Fruit fly (Drosophila melanogaster) whole organism, embryonic: ENCODE data around the gene CG15221.

Experiments used
- BEAF-32 ChIP-seq: fragments of 200-800 bp; sonication (Bioruptor generic); optimal IDR thresholded peaks from 3 replicates; lab custom pipeline; 2017; ENCODE audit warnings: missing biosample characterization, missing genetic modification characterization, mild to moderate bottlenecking, moderate library complexity, missing genetic modification reagents
- CG11696 ChIP-seq: fragments of 200-800 bp; sonication (Bioruptor generic); IDR thresholded peaks from 2 replicates; pipeline ENCODE4 v1.3.6; 2022; ENCODE audit warnings: missing biosample characterization, missing genetic modification characterization
- CG11723 ChIP-seq: fragments of 200-800 bp; sonication (Bioruptor generic); optimal IDR thresholded peaks from 2 replicates; lab custom pipeline; 2017; ENCODE audit warnings: missing biosample characterization, mild to moderate bottlenecking, missing genetic modification characterization
- CG13424 ChIP-seq: fragments of 200-800 bp; sonication (Bioruptor generic); optimal IDR thresholded peaks from 2 replicates; lab custom pipeline; 2019; ENCODE audit warnings: missing biosample characterization, mild to moderate bottlenecking, missing genetic modification characterization, moderate library complexity
- CG15011 ChIP-seq: fragments of 200-800 bp; sonication (Bioruptor generic); optimal IDR thresholded peaks from 3 replicates; lab custom pipeline; 2018; ENCODE audit warnings: missing biosample characterization, mild to moderate bottlenecking, missing genetic modification characterization
- CG17612 ChIP-seq: fragments of 200-800 bp; sonication (Bioruptor generic); IDR thresholded peaks from 2 replicates; pipeline ENCODE4 v1.3.6; 2022; ENCODE audit warnings: missing biosample characterization, missing genetic modification characterization
- CG31441 ChIP-seq: fragments of 200-800 bp; sonication (Bioruptor generic); IDR thresholded peaks from 2 replicates; pipeline ENCODE4 v1.3.6; 2022; ENCODE audit warnings: missing biosample characterization, missing genetic modification characterization
- CG4328 ChIP-seq: fragments of 200-800 bp; sonication (Bioruptor generic); optimal IDR thresholded peaks from 3 replicates; lab custom pipeline; 2017; ENCODE audit warnings: missing biosample characterization, missing genetic modification reagents, missing genetic modification characterization
- CG4424 ChIP-seq: fragments of 200-800 bp; sonication (Bioruptor generic); optimal IDR thresholded peaks from 3 replicates; lab custom pipeline; 2016; ENCODE audit warnings: missing biosample characterization, missing genetic modification characterization
- CG7271 ChIP-seq: fragments of 200-800 bp; sonication (Bioruptor generic); optimal IDR thresholded peaks from 2 replicates; lab custom pipeline; 2018; ENCODE audit warnings: missing biosample characterization, mild to moderate bottlenecking, missing genetic modification characterization, moderate library complexity
- CG8388 ChIP-seq: fragments of 200-800 bp; sonication (Bioruptor generic); optimal IDR thresholded peaks from 2 replicates; lab custom pipeline; 2019; ENCODE audit warnings: missing biosample characterization, mild to moderate bottlenecking, missing genetic modification characterization, moderate library complexity
- CG8765 ChIP-seq: fragments of 200-800 bp; sonication (Bioruptor generic); IDR thresholded peaks from 2 replicates; pipeline ENCODE4 v1.3.6; 2022; ENCODE audit warnings: missing biosample characterization, missing genetic modification characterization
- CkIIα-i1 ChIP-seq: fragments of 200-800 bp; sonication (Bioruptor generic); IDR thresholded peaks from 2 replicates; pipeline ENCODE4 v1.3.6; 2022; ENCODE audit warnings: missing biosample characterization, missing genetic modification characterization
- E2f1 ChIP-seq: fragments of 200-800 bp; sonication (Bioruptor generic); IDR thresholded peaks from 2 replicates; pipeline ENCODE4 v1.3.6; 2022; ENCODE audit warnings: missing biosample characterization, missing genetic modification characterization
- E2f2 ChIP-seq: fragments of 200-800 bp; sonication (Bioruptor generic); IDR thresholded peaks from 2 replicates; pipeline ENCODE4 v1.3.6; 2022; ENCODE audit warnings: missing biosample characterization, missing genetic modification characterization
- Hmx ChIP-seq: fragments of 200-800 bp; sonication (Bioruptor generic); optimal IDR thresholded peaks from 2 replicates; lab custom pipeline; 2016; ENCODE audit warnings: missing biosample characterization, missing genetic modification characterization
- Hr78 ChIP-seq, 2 experiments: fragments of 200-800 bp in 1 of 2; fragments of >200 bp in 1 of 2; sonication (Bioruptor generic) in 1 of 2; optimal IDR thresholded peaks; 2 replicates each; lab custom pipeline; 2017 to 2019; ENCODE audit warnings: missing biosample characterization in 2 of 2, missing genetic modification characterization in 2 of 2, mild to moderate bottlenecking in 1 of 2, moderate library complexity in 1 of 2
- Mad ChIP-seq: fragments of 200-800 bp; sonication (Bioruptor generic); optimal IDR thresholded peaks from 2 replicates; lab custom pipeline; 2016; ENCODE audit warnings: missing biosample characterization, missing genetic modification characterization
- Mrtf ChIP-seq: fragments of 200-800 bp; sonication (Bioruptor generic); IDR thresholded peaks from 3 replicates; pipeline ENCODE4 v1.3.6; 2022; ENCODE audit warnings: missing biosample characterization, missing genetic modification characterization
- Myb ChIP-seq: fragments of 200-800 bp; sonication (Bioruptor generic); optimal IDR thresholded peaks from 2 replicates; lab custom pipeline; 2016; ENCODE audit warnings: missing biosample characterization, missing genetic modification characterization
- Oaz ChIP-seq: fragments of 200-800 bp; sonication (Bioruptor generic); IDR thresholded peaks from 2 replicates; pipeline ENCODE4 v1.3.6; 2022; ENCODE audit warnings: missing biosample characterization, missing genetic modification characterization
- Scr ChIP-seq: fragments of 200-800 bp; sonication (Bioruptor generic); IDR thresholded peaks from 2 replicates; pipeline ENCODE4 v1.3.6; 2022; ENCODE audit warnings: missing biosample characterization, missing genetic modification characterization; ENCODE audit not compliant: partially characterized antibody
- Six4 ChIP-seq: fragments of 200-800 bp; sonication (Bioruptor generic); optimal IDR thresholded peaks from 2 replicates; lab custom pipeline; 2016; ENCODE audit warnings: missing biosample characterization, missing genetic modification characterization
- Usf ChIP-seq: fragments of 200-800 bp; sonication (Bioruptor generic); optimal IDR thresholded peaks from 2 replicates; lab custom pipeline; 2017; ENCODE audit warnings: missing genotype, missing biosample characterization, missing genetic modification characterization
- Vsx1 ChIP-seq: fragments of 200-800 bp; sonication (Bioruptor generic); optimal IDR thresholded peaks from 2 replicates; lab custom pipeline; 2017; ENCODE audit warnings: missing biosample characterization, mild to moderate bottlenecking, missing genetic modification characterization, missing genetic modification reagents
- al ChIP-seq: fragments of 200-800 bp; sonication (Bioruptor generic); IDR thresholded peaks from 2 replicates; pipeline ENCODE4 v1.3.6; 2022; ENCODE audit warnings: missing biosample characterization, missing genetic modification characterization
- ase ChIP-seq: fragments of 200-800 bp; sonication (Bioruptor generic); IDR thresholded peaks from 3 replicates; pipeline ENCODE4 v1.3.6; 2022; ENCODE audit warnings: missing biosample characterization, missing genetic modification characterization
- caup ChIP-seq: fragments of 200-800 bp; sonication (Bioruptor generic); optimal IDR thresholded peaks from 3 replicates; lab custom pipeline; 2017; ENCODE audit warnings: missing biosample characterization, mild to moderate bottlenecking, missing genetic modification characterization, moderate library complexity; ENCODE audit not compliant: severe bottlenecking
- chinmo ChIP-seq: fragments of 200-800 bp; sonication (Bioruptor generic); IDR thresholded peaks from 4 replicates; pipeline ENCODE4 v1.3.6; 2022; ENCODE audit warnings: missing biosample characterization, missing genetic modification characterization; ENCODE audit not compliant: partially characterized antibody
- ci ChIP-seq: fragments of 200-800 bp; sonication (Bioruptor generic); IDR thresholded peaks from 3 replicates; pipeline ENCODE4 v1.3.6; 2022; ENCODE audit warnings: missing biosample characterization, missing genetic modification characterization
- croc ChIP-seq: fragments of 200-800 bp; sonication (Bioruptor generic); conservative IDR thresholded peaks from 3 replicates; pipeline ENCODE4 v1.3.6; 2022; ENCODE audit warnings: missing biosample characterization, missing genetic modification characterization
- eve ChIP-seq, 2 experiments: fragments of >200 bp; optimal IDR thresholded peaks; 2 replicates each; lab custom pipeline; 2017; ENCODE audit warnings: missing biosample characterization in 2 of 2, missing genetic modification characterization in 2 of 2
- exex ChIP-seq: fragments of 200-800 bp; sonication (Bioruptor generic); optimal IDR thresholded peaks from 4 replicates; lab custom pipeline; 2018; ENCODE audit warnings: missing biosample characterization, mild to moderate bottlenecking, missing genetic modification characterization, moderate library complexity
- fd102C ChIP-seq: fragments of 200-800 bp; sonication (Bioruptor generic); optimal IDR thresholded peaks from 2 replicates; lab custom pipeline; 2018; ENCODE audit warnings: missing biosample characterization, mild to moderate bottlenecking, missing genetic modification characterization, moderate library complexity
- gcm2 ChIP-seq: fragments of 200-800 bp; sonication (Bioruptor generic); optimal IDR thresholded peaks from 2 replicates; lab custom pipeline; 2016; ENCODE audit warnings: missing biosample characterization, missing genetic modification characterization
- grau ChIP-seq: fragments of 200-800 bp; optimal IDR thresholded peaks from 3 replicates; lab custom pipeline; 2019; ENCODE audit warnings: missing biosample characterization, mild to moderate bottlenecking, missing genetic modification characterization, moderate library complexity
- jing ChIP-seq: fragments of 200-800 bp; sonication (Bioruptor generic); optimal IDR thresholded peaks from 2 replicates; lab custom pipeline; 2018; ENCODE audit warnings: missing biosample characterization, mild to moderate bottlenecking, missing genetic modification characterization
- klu ChIP-seq: fragments of 200-800 bp; sonication (Bioruptor generic); IDR thresholded peaks from 2 replicates; pipeline ENCODE4 v1.3.6; 2022; ENCODE audit warnings: missing biosample characterization, missing genetic modification characterization
- kni ChIP-seq: fragments of 200-800 bp; sonication (Bioruptor generic); optimal IDR thresholded peaks from 3 replicates; lab custom pipeline; 2017; ENCODE audit warnings: mild to moderate bottlenecking, missing biosample characterization, missing genetic modification reagents, missing genetic modification characterization
- mirr ChIP-seq: fragments of 200-800 bp; sonication (Bioruptor generic); optimal IDR thresholded peaks from 3 replicates; lab custom pipeline; 2018; ENCODE audit warnings: missing biosample characterization, mild to moderate bottlenecking, missing genetic modification characterization
- nmo ChIP-seq: fragments of 200-800 bp; sonication (Bioruptor generic); optimal IDR thresholded peaks from 2 replicates; lab custom pipeline; 2018; ENCODE audit warnings: missing biosample characterization, mild to moderate bottlenecking, missing genetic modification characterization, moderate library complexity
- nom ChIP-seq: fragments of 200-800 bp; sonication (Bioruptor generic); optimal IDR thresholded peaks from 2 replicates; lab custom pipeline; 2017; ENCODE audit warnings: missing biosample characterization, missing genetic modification characterization, mild to moderate bottlenecking, moderate library complexity, missing genetic modification reagents
- oc ChIP-seq: fragments of 200-800 bp; sonication (Bioruptor generic); optimal IDR thresholded peaks from 2 replicates; lab custom pipeline; 2018; ENCODE audit warnings: missing biosample characterization, mild to moderate bottlenecking, missing genetic modification characterization, moderate library complexity
- pan ChIP-seq, 4 experiments: fragments of >200 bp in 3 of 4; fragments of 200-800 bp in 1 of 4; sonication (Bioruptor generic) in 1 of 4; optimal IDR thresholded peaks in 3 of 4; IDR thresholded peaks in 1 of 4; 2 replicates each; pipeline versions ENCODE4 v1.3.6 to Lab custom; 2017 to 2022; ENCODE audit warnings: missing biosample characterization in 2 of 4, missing genetic modification characterization in 2 of 4, mixed read lengths in 1 of 4
- peb ChIP-seq: fragments of 200-800 bp; sonication (Bioruptor generic); IDR thresholded peaks from 2 replicates; pipeline ENCODE4 v1.3.6; 2022; ENCODE audit warnings: missing biosample characterization, missing genetic modification characterization
- row ChIP-seq: fragments of 200-800 bp; sonication (Bioruptor generic); IDR thresholded peaks from 3 replicates; pipeline ENCODE4 v1.3.6; 2022; ENCODE audit warnings: missing biosample characterization, missing genetic modification characterization
- sd ChIP-seq: fragments of 200-800 bp; sonication (Bioruptor generic); optimal IDR thresholded peaks from 3 replicates; lab custom pipeline; 2018; ENCODE audit warnings: missing biosample characterization, mild to moderate bottlenecking, missing genetic modification characterization, moderate library complexity
- sima ChIP-seq: fragments of 200-800 bp; sonication (Bioruptor generic); optimal IDR thresholded peaks from 2 replicates; lab custom pipeline; 2016; ENCODE audit warnings: missing biosample characterization, missing genetic modification characterization
- zf30C ChIP-seq: fragments of 200-800 bp; sonication (Bioruptor generic); optimal IDR thresholded peaks from 3 replicates; lab custom pipeline; 2018; ENCODE audit warnings: missing biosample characterization, mild to moderate bottlenecking, missing genetic modification characterization

Gene CG15221

dm6 chrX:11775987-11776587 lies 52.0 kb downstream of the CG15221 start (continued):
- TF ChIP-seq E2f1 (0 out of 2 replicates have a peak, but pooled peaks have one; percentile 38), pan (optimal IDR thresholded peaks at IDR 0.05; lab: Kevin White, UChicago) (no peak), pan (GFP tag; optimal IDR thresholded peaks at IDR 0.05 in 1 of 2, IDR thresholded peaks at IDR 0.05 in 1 of 2) (peak in 1 of 2 experiments; percentile 30), CG13424 (peak; percentile 64), ase (GFP tag; lab: Robert Waterston, UW) (no peak), nom (GFP tag; lab: Kevin White, UChicago) (peak; percentile 92), E2f2 (GFP tag; lab: Robert Waterston, UW) (peak; percentile 28), CG15011 (GFP tag; lab: Kevin White, UChicago) (peak; percentile 2), sima (GFP tag; lab: Kevin White, UChicago) (no peak), Mad (no peak), sd (no peak), jing (GFP tag; lab: Kevin White, UChicago) (peak; percentile 32), Vsx1 (GFP tag; lab: Kevin White, UChicago) (no peak), mirr (no peak), Oaz (no peak), row (GFP tag; lab: Robert Waterston, UW) (peak; percentile 74), croc (GFP tag; lab: Robert Waterston, UW) (peak; percentile 58), al (no peak), Hmx (no peak), CG8388 (GFP tag; lab: Kevin White, UChicago) (peak; percentile 50), nmo (peak; percentile 56), oc (tag; lab: Kevin White, UChicago) (peak; percentile 49), Six4 (peak; percentile 51), CG4328 (no peak), grau (tag; lab: Kevin White, UChicago) (peak; percentile 57), peb (GFP tag; lab: Robert Waterston, UW) (peak; percentile 27; the same call in 1 of the 2 replicates), CkIIα-i1 (GFP tag; lab: Robert Waterston, UW) (no peak), eve (GFP tag; optimal IDR thresholded peaks at IDR 0.05; lab: Kevin White, UChicago) (no peak), CG4424 (GFP tag; lab: Kevin White, UChicago) (peak; percentile 59), chinmo (no peak), BEAF-32 (no peak), CG31441 (peak; percentile 60), CG17612 (0 out of 2 replicates have a peak, but pooled peaks have one; percentile 17), CG7271 (tag; lab: Kevin White, UChicago) (no peak), Usf (GFP tag; lab: Kevin White, UChicago) (peak; percentile 60), Mrtf (GFP tag; lab: Robert Waterston, UW) (peak; percentile 50; the same call in 1 of the 3 replicates), Scr (no peak), Myb (GFP tag; lab: Kevin White, UChicago) (peak; percentile 21), Hr78 (GFP tag; optimal IDR thresholded peaks at IDR 0.05; lab: Kevin White, UChicago) (no peak), CG11696 (no peak), klu (GFP tag; lab: Robert Waterston, UW) (no peak), CG8765 (GFP tag; lab: Robert Waterston, UW) (peak; percentile 60; the same call in 1 of the 2 replicates), ci (GFP tag; lab: Robert Waterston, UW) (peak; percentile 69; the same call in 2 of the 3 replicates), CG11723 (GFP tag; lab: Kevin White, UChicago) (no peak), caup (GFP tag; lab: Kevin White, UChicago) (peak; percentile 3), fd102C (GFP tag; lab: Kevin White, UChicago) (no peak), zf30C (GFP tag; lab: Kevin White, UChicago) (no peak), exex (tag; lab: Kevin White, UChicago) (no peak), kni (GFP tag; lab: Kevin White, UChicago) (peak; percentile 8), gcm2 (GFP tag; lab: Kevin White, UChicago) (no peak)
